Worm (Caenorhabditis elegans) whole organism, L3 larva: ENCODE measurements around the gene F44A2.3.

ENCODE experiments used
- aly-2 ChIP-seq: fragments of 150-350 bp; optimal IDR thresholded peaks from 2 replicates; lab custom pipeline; 2014; ENCODE audit warnings: missing biosample characterization, missing genetic modification characterization
- ama-1 ChIP-seq: fragments of 150-350 bp; optimal IDR thresholded peaks from 2 replicates; lab custom pipeline; 2018
- ceh-82 ChIP-seq: fragments of 150-350 bp; optimal IDR thresholded peaks from 2 replicates; lab custom pipeline; 2014; ENCODE audit warnings: missing biosample characterization, missing genetic modification characterization
- egl-27 ChIP-seq: sonication (generic microtip); optimal IDR thresholded peaks from 4 replicates; lab custom pipeline; 2017; ENCODE audit warnings: missing biosample characterization, missing genetic modification reagents, missing genetic modification characterization
- egl-5 ChIP-seq: fragments of 150-350 bp; optimal IDR thresholded peaks from 2 replicates; lab custom pipeline; 2017; ENCODE audit warnings: missing biosample characterization, missing genetic modification reagents, missing genetic modification characterization, inconsistent platforms
- elt-1 ChIP-seq: fragments of 150-350 bp; optimal IDR thresholded peaks from 2 replicates; lab custom pipeline; 2014; ENCODE audit warnings: missing biosample characterization, missing genetic modification characterization
- elt-2 ChIP-seq: sonication (generic microtip); optimal IDR thresholded peaks from 2 replicates; lab custom pipeline; 2016; ENCODE audit warnings: missing genetic modification reagents, mild to moderate bottlenecking, missing genetic modification characterization, missing compliant biosample characterization
- fkh-10 ChIP-seq: sonication (generic microtip); optimal IDR thresholded peaks from 2 replicates; lab custom pipeline; 2017; ENCODE audit warnings: missing biosample characterization, missing genetic modification reagents, missing genetic modification characterization
- fos-1 ChIP-seq: fragments of 150-350 bp; optimal IDR thresholded peaks from 2 replicates; lab custom pipeline; 2014; ENCODE audit warnings: missing biosample characterization, missing genetic modification characterization
- lin-15B ChIP-seq: fragments of 150-350 bp; optimal IDR thresholded peaks from 2 replicates; lab custom pipeline; 2014; ENCODE audit warnings: missing biosample characterization, missing genetic modification characterization
- mdl-1 ChIP-seq: fragments of 150-350 bp; optimal IDR thresholded peaks from 2 replicates; lab custom pipeline; 2014; ENCODE audit warnings: missing biosample characterization, missing genetic modification characterization
- nfya-1 ChIP-seq: sonication (generic microtip); optimal IDR thresholded peaks from 2 replicates; lab custom pipeline; 2017; ENCODE audit warnings: missing genetic modification characterization, mild to moderate bottlenecking, missing compliant biosample characterization, antibody characterized with exemption, moderate library complexity; ENCODE audit not compliant: insufficient read depth
- nhr-25 ChIP-seq: sonication (generic microtip); optimal IDR thresholded peaks from 2 replicates; lab custom pipeline; 2017; ENCODE audit warnings: missing biosample characterization, missing genetic modification characterization
- nhr-43 ChIP-seq: sonication (generic microtip); optimal IDR thresholded peaks from 2 replicates; lab custom pipeline; 2016; ENCODE audit warnings: mild to moderate bottlenecking, missing genetic modification characterization, missing compliant biosample characterization; ENCODE audit not compliant: poor library complexity, severe bottlenecking
- pqm-1 ChIP-seq: fragments of 150-350 bp; optimal IDR thresholded peaks from 2 replicates; lab custom pipeline; 2017; ENCODE audit warnings: missing biosample characterization, missing genetic modification characterization, inconsistent platforms
- unc-62 ChIP-seq: fragments of 150-350 bp; sonication (generic microtip); optimal IDR thresholded peaks from 4 replicates; lab custom pipeline; 2014; ENCODE audit warnings: missing biosample characterization, missing genetic modification reagents, missing genetic modification characterization
- ztf-11 ChIP-seq: fragments of 150-350 bp; optimal IDR thresholded peaks from 2 replicates; lab custom pipeline; 2014; ENCODE audit warnings: missing biosample characterization, missing genetic modification characterization
- ztf-4 ChIP-seq: fragments of 150-350 bp; optimal IDR thresholded peaks from 2 replicates; lab custom pipeline; 2014; ENCODE audit warnings: missing biosample characterization, missing genetic modification characterization

F44A2.3 gene

DNA sequence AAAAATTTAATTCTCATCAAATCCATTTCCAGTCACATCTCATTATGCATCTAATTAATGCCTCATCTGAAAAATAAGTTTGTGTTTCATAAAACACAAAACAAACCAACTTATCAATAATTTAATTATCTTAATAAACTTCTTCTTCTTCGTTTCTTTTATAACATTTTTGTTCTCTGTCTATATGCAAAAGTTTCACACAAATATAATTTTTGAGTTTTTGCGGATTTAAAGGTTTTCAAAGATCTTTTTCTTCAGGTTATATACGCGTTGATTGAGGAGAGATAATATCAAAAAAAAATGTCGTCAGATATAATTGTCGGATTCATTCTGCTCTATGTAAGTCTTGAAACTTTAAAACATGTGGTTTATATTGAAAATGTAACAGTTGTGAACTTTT lies 44.5 kb downstream of the F44A2.3 start, which contains the start of gene srx-47:
TSS of gene srx-47 (plus strand) at position 301 of the 400 bp plus-strand sequence.
- no peak for TF ChIP-seq pqm-1 (tag; lab: Kevin White, UChicago)
- TF ChIP-seq, all 47 proteins: peak for 0

DNA sequence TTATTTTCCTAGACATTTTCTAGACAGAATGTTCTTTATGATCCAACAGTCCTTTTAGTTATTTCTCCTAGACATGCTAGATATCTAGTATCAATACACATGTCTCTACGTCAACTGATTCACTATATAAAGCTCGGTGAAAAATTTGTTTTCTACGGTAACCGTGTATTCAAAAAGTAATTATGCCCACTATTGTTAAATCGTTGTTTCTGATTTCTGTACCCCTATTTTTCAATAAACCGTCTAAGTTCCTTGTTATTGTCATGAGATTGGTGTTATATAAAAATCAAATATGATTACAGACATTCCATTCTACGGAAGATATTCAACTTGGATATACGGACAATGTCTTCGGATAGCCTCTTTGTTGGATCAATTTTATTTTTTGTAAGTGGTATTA lies 47.7 kb downstream of the F44A2.3 start, which contains the start of gene srx-46:
TSS of gene srx-46 (plus strand) at position 301 of the 400 bp plus-strand sequence.
- no peak for TF ChIP-seq unc-62 (GFP tag; lab: Kevin White, UChicago)
- TF ChIP-seq ama-1 (lab: Kevin White, UChicago), result no peak
- no peak for TF ChIP-seq egl-27 (tag; lab: Kevin White, UChicago)
- no peak for TF ChIP-seq lin-15B
- TF ChIP-seq nhr-43 (tag; lab: Kevin White, UChicago), result no peak
- TF ChIP-seq mdl-1 (tag; lab: Kevin White, UChicago), result no peak
- no peak for TF ChIP-seq nfya-1 (tag; lab: Kevin White, UChicago)

DNA sequence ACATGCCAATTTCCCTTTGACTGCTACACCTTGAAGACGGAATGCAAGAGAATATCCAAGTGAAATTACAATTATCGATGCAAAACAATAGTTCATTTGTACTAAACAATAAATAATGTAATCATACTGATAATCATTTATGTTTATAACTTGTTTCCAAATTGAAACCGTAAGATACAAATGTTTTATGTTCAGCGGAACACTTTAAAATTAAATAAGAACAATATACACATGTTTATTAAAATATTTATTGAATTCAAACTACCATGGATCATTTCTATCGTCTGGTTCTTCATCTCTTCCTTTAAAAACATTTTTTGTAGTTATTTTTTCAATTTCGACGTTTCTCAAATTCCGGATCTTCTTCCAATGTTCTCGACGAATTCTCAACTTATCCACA lies 50.2 kb downstream of the F44A2.3 start, which contains the start of gene ttr-40:
TSS of gene ttr-40 (minus strand) at position 101 of the 400 bp plus-strand sequence.
- TF ChIP-seq fos-1 (tag; lab: Kevin White, UChicago) (no peak), fkh-10 (GFP tag; lab: Kevin White, UChicago) (no peak), egl-5 (no peak), nhr-25 (tag; lab: Kevin White, UChicago) (no peak), ztf-11 (tag; lab: Kevin White, UChicago) (no peak)

DNA sequence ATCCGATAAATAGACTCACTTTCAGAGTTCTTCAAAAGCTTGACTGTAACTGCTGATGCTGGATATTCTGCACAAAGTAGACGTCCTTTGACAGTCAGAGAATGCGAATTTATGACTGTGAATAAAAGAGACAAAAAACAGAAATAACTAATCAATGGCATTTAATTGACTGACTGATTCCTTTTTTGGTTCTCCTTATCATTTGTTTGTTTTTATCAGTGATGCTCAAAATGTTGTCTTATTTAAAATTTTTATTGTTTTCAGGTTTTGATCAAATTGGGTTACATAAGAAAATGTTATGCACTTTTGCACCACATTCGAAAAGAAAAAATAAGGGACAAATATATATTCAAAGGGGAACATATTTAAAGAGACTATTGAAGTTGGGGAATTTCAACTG lies 51.1 kb downstream of the F44A2.3 start, which contains the start of gene ttr-49:
TSS of gene ttr-49 (minus strand) at position 171 of the 400 bp plus-strand sequence.
- no peak for TF ChIP-seq elt-1
- no peak for TF ChIP-seq aly-2 (tag; lab: Kevin White, UChicago)
- peak; percentile 64 for TF ChIP-seq elt-2 (tag; lab: Kevin White, UChicago)
- peak; percentile 24 for TF ChIP-seq pqm-1 (tag; lab: Kevin White, UChicago)
- no peak for TF ChIP-seq egl-27 (tag; lab: Kevin White, UChicago)
- TF ChIP-seq, all 47 proteins: peak for 2

- TF ChIP-seq ceh-82 (tag; lab: Kevin White, UChicago) (no peak), ztf-4 (no peak)
These were observed 54.5 kb downstream of the F44A2.3 start, which contains the start of gene gpa-3 for ce11 chrV:9359674-9360073. TSS of gene gpa-3 (minus strand) at chrV:9359774.
